Worm (Caenorhabditis elegans) whole organism, mixed stage, embryonic: Measurements from ENCODE around the gene kcc-1.

ENCODE experiments used
- M03D4.4 ChIP-seq: sonication (generic microtip); optimal IDR thresholded peaks from 2 replicates; lab custom pipeline; 2017; ENCODE audit warnings: mild to moderate bottlenecking, missing genetic modification characterization, missing compliant biosample characterization
- bed-3 ChIP-seq: fragments of 200-800 bp; sonication (Bioruptor generic); optimal IDR thresholded peaks from 3 replicates; lab custom pipeline; 2018; ENCODE audit warnings: mild to moderate bottlenecking, missing genetic modification characterization, moderate library complexity, missing compliant biosample characterization
- blmp-1 ChIP-seq: fragments of 150-350 bp; optimal IDR thresholded peaks from 2 replicates; lab custom pipeline; 2014; ENCODE audit warnings: missing biosample characterization, missing genetic modification characterization
- ceh-39 ChIP-seq: fragments of 150-350 bp; optimal IDR thresholded peaks from 2 replicates; lab custom pipeline; 2014; ENCODE audit warnings: missing biosample characterization, missing genetic modification characterization
- ceh-83 ChIP-seq: fragments of 200-800 bp; sonication (Bioruptor generic); optimal IDR thresholded peaks from 2 replicates; lab custom pipeline; 2018; ENCODE audit warnings: mild to moderate bottlenecking, missing genetic modification characterization, missing compliant biosample characterization
- ces-1 ChIP-seq: fragments of 150-350 bp; optimal IDR thresholded peaks from 2 replicates; lab custom pipeline; 2014; ENCODE audit warnings: missing biosample characterization, missing genetic modification reagents, missing genetic modification characterization
- cnd-1 ChIP-seq: fragments of 200-800 bp; sonication (Bioruptor generic); optimal IDR thresholded peaks from 2 replicates; lab custom pipeline; 2018; ENCODE audit warnings: mild to moderate bottlenecking, missing genetic modification characterization, missing compliant biosample characterization
- drap-1 ChIP-seq: fragments of 200-800 bp; sonication (Bioruptor generic); optimal IDR thresholded peaks from 3 replicates; lab custom pipeline; 2018; ENCODE audit warnings: mild to moderate bottlenecking, missing genetic modification characterization, missing compliant biosample characterization
- elt-1 ChIP-seq: sonication (generic microtip); optimal IDR thresholded peaks from 2 replicates; lab custom pipeline; 2017; ENCODE audit warnings: missing genetic modification characterization, mild to moderate bottlenecking, missing compliant biosample characterization, antibody characterized with exemption, moderate library complexity, borderline replicate concordance; ENCODE audit not compliant: insufficient read depth
- elt-3 ChIP-seq: fragments of 150-350 bp; optimal IDR thresholded peaks from 2 replicates; lab custom pipeline; 2014; ENCODE audit warnings: missing biosample characterization, missing genetic modification characterization
- flh-1 ChIP-seq: fragments of 200-800 bp; sonication (Bioruptor generic); optimal IDR thresholded peaks from 2 replicates; lab custom pipeline; 2018; ENCODE audit warnings: mild to moderate bottlenecking, missing genetic modification characterization, moderate library complexity, missing compliant biosample characterization
- ham-2 ChIP-seq: fragments of 200-800 bp; sonication (Bioruptor generic); optimal IDR thresholded peaks from 2 replicates; lab custom pipeline; 2018; ENCODE audit warnings: mild to moderate bottlenecking, missing genetic modification characterization, missing compliant biosample characterization
- hlh-1 ChIP-seq: fragments of 150-350 bp; optimal IDR thresholded peaks from 2 replicates; lab custom pipeline; 2014; ENCODE audit warnings: missing biosample characterization, missing genetic modification reagents, missing genetic modification characterization
- lin-13 ChIP-seq: fragments of 150-350 bp; optimal IDR thresholded peaks from 2 replicates; lab custom pipeline; 2014; ENCODE audit warnings: missing biosample characterization, missing genetic modification characterization
- lsy-2 ChIP-seq: fragments of 150-350 bp; optimal IDR thresholded peaks from 2 replicates; lab custom pipeline; 2014; ENCODE audit warnings: missing biosample characterization, missing genetic modification characterization
- mab-5 ChIP-seq: fragments of 150-350 bp; optimal IDR thresholded peaks from 2 replicates; lab custom pipeline; 2014; ENCODE audit warnings: missing biosample characterization, missing genetic modification characterization
- mep-1 ChIP-seq: fragments of 150-350 bp; optimal IDR thresholded peaks from 2 replicates; lab custom pipeline; 2017; ENCODE audit warnings: missing biosample characterization, missing genetic modification reagents, missing genetic modification characterization, inconsistent platforms
- nhr-12 ChIP-seq: fragments of 150-350 bp; optimal IDR thresholded peaks from 2 replicates; lab custom pipeline; 2014; ENCODE audit warnings: missing biosample characterization, missing genetic modification characterization
- nhr-28 ChIP-seq: fragments of 150-350 bp; optimal IDR thresholded peaks from 2 replicates; lab custom pipeline; 2014; ENCODE audit warnings: missing biosample characterization, missing genetic modification characterization
- nhr-76 ChIP-seq: sonication (generic microtip); optimal IDR thresholded peaks from 2 replicates; lab custom pipeline; 2017; ENCODE audit warnings: missing biosample characterization, missing genetic modification characterization
- pha-4 ChIP-seq: fragments of 150-350 bp; optimal IDR thresholded peaks from 2 replicates; lab custom pipeline; 2018; ENCODE audit warnings: missing biosample characterization, missing genetic modification reagents, missing genetic modification characterization
- sem-2 ChIP-seq: fragments of 200-800 bp; sonication (Bioruptor generic); optimal IDR thresholded peaks from 2 replicates; lab custom pipeline; 2018; ENCODE audit warnings: mild to moderate bottlenecking, missing genetic modification characterization, missing compliant biosample characterization
- snpc-4 ChIP-seq: fragments of 150-350 bp; optimal IDR thresholded peaks from 2 replicates; lab custom pipeline; 2014; ENCODE audit warnings: missing biosample characterization, missing genetic modification characterization
- sptf-1 ChIP-seq: sonication (generic microtip); optimal IDR thresholded peaks from 2 replicates; lab custom pipeline; 2017; ENCODE audit warnings: mild to moderate bottlenecking, missing genetic modification characterization, moderate library complexity, missing compliant biosample characterization
- unc-39 ChIP-seq: fragments of 150-350 bp; optimal IDR thresholded peaks from 2 replicates; lab custom pipeline; 2014; ENCODE audit warnings: missing biosample characterization, missing genetic modification characterization
- unc-62 ChIP-seq: fragments of 150-350 bp; optimal IDR thresholded peaks from 2 replicates; lab custom pipeline; 2014; ENCODE audit warnings: missing biosample characterization, missing genetic modification reagents, missing genetic modification characterization
- zip-8 ChIP-seq: fragments of 150-350 bp; optimal IDR thresholded peaks from 2 replicates; lab custom pipeline; 2014; ENCODE audit warnings: missing biosample characterization, missing genetic modification characterization
- ztf-11 ChIP-seq: fragments of 150-350 bp; optimal IDR thresholded peaks from 2 replicates; lab custom pipeline; 2014; ENCODE audit warnings: missing biosample characterization, missing genetic modification characterization

The kcc-1 gene

DNA sequence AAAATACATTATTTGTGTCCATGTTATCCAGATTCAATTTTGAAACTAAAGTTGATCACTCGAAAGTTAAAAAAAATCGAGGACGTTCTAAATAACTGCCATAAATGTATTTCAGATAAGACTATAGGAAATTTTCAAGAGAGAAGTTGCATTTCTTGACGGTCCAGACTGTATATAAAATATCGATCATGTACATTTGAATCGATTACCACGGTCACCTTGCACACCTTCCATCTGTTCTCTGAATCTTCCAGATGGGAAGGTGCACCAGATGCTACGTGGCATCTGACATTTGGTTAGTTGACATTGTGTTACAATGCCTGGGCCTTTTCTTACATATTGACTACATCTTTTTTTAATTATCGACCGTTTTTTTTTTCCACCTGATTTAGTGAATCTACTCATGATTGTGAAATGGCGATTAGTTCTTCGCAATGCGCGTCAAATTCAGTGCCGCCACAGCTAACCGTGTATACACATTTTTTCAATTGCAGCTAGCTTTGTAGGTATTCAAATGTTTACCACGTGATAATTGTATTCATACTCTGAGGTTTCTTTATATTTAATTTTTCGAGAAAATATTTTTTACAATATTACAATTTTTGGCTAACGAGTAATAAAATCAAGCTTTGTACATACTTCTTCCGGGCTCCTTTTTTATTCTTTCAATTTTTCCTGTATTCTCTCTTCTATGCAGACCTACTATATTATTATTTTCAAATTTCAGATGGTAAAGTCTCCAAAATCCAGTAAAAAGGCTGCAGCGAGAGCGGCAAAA lies 37.9 kb upstream of the kcc-1 start, which contains the start of gene skr-16:
TSS of gene skr-16 (plus strand) at position 728 of the 778 bp plus-strand sequence.
- TF ChIP-seq sptf-1 (tag; lab: Kevin White, UChicago), result no peak
- no peak for TF ChIP-seq drap-1 (GFP tag; lab: Kevin White, UChicago)
- no peak for TF ChIP-seq mab-5
- TF ChIP-seq zip-8 (tag; lab: Kevin White, UChicago), result no peak
- peak; percentile 29 for TF ChIP-seq lsy-2 (tag; lab: Kevin White, UChicago)
- peak; percentile 4 for TF ChIP-seq lin-13 (tag; lab: Kevin White, UChicago)
- peak; percentile 55 for TF ChIP-seq cnd-1
- no peak for TF ChIP-seq ces-1 (GFP tag; lab: Kevin White, UChicago)
- no peak for TF ChIP-seq sem-2 (GFP tag; lab: Kevin White, UChicago)
- no peak for TF ChIP-seq ham-2
- no peak for TF ChIP-seq mep-1
- TF ChIP-seq ceh-39 (tag; lab: Kevin White, UChicago), result peak; percentile 56

- no peak for TF ChIP-seq drap-1 (GFP tag; lab: Kevin White, UChicago)
- TF ChIP-seq ceh-83 (GFP tag; lab: Kevin White, UChicago), result no peak
- no peak for TF ChIP-seq unc-39 (tag; lab: Kevin White, UChicago)
- TF ChIP-seq pha-4 (tag; lab: Kevin White, UChicago), result no peak
- no peak for TF ChIP-seq bed-3
- no peak for TF ChIP-seq unc-62 (GFP tag; lab: Kevin White, UChicago)
- TF ChIP-seq M03D4.4, result no peak
- TF ChIP-seq sptf-1 (tag; lab: Kevin White, UChicago), result no peak
- no peak for TF ChIP-seq nhr-28 (tag; lab: Kevin White, UChicago)
- TF ChIP-seq lin-13 (tag; lab: Kevin White, UChicago), result no peak
These were observed 34.8 kb upstream of the kcc-1 start, which contains the start of gene str-220 for ce11 chrIV:7171222-7171621. Gene str-220 (minus strand): TSS chrIV:7171322.

DNA sequence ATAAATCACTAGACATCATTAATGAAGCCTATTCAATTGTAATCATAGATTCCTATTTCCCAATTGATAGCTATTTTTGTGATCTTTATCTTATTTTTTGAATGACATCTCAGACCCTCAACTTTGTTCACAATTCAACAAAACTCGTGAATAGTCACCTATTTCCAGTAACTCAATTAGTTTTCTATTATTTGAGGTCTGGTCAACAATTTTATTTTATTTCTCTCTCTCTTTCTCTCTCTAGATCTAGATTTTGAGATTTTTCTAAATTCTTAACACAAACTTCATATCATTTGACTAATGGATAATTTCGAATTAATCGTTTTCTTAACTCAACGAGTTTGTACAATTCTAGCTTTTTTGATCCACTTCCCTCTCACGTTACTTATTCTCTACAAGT lies 32.6 kb upstream of the kcc-1 start, which contains the start of gene str-1:
TSS of gene str-1 (plus strand) at position 301 of the 400 bp plus-strand sequence.
- TF ChIP-seq blmp-1 (tag; lab: Kevin White, UChicago), result no peak
- no peak for TF ChIP-seq pha-4 (tag; lab: Kevin White, UChicago)
- TF ChIP-seq ztf-11, result no peak

DNA sequence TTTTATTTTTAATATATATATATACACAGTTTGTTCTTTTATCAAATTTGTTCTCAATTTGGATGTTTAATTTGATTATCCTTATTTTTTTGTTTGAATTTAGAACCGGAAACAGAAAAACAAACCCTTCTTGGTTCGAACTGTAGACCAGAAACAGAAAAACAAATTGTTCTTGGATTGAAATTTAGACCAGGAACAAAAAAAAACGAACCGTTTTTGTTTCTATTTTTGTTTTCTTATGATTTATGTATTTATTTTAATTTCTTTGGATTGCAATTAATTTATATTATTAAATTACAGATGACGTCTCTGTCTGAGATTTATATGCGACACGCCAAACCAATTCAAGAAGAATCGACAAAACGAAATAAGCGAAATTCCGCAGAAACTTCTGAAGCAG lies 30.7 kb upstream of the kcc-1 start, which contains the start of gene C42D4.19:
TSS of gene C42D4.19 (plus strand) at position 301 of the 400 bp plus-strand sequence.
- TF ChIP-seq hlh-1, result no peak
- no peak for TF ChIP-seq blmp-1 (tag; lab: Kevin White, UChicago)
- TF ChIP-seq flh-1 (GFP tag; lab: Kevin White, UChicago), result no peak
- TF ChIP-seq, all 35 proteins: peak for 0

DNA sequence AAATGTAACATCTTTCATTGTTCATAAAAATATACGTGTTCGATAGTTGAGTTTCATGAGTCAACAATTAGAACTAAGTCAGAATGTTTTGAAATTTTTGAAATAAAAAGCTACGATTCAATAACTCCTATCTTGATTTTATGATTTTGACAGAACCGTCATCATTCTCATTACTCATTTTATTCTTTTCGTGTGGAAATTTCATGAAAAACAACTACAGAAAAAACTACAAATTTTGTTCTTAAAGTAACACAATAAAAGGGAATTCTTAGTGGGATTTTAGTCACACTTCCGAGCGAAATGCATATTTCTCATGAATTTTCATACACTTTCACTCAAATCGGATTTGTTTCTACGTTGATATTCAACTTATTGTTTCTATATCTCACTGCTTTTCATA lies 29.2 kb upstream of the kcc-1 start, which contains the start of gene str-44:
TSS of gene str-44 (plus strand) at position 301 of the 400 bp plus-strand sequence.
- no peak for TF ChIP-seq hlh-1
- no peak for TF ChIP-seq elt-3 (tag; lab: Kevin White, UChicago)
- no peak for TF ChIP-seq ham-2
- TF ChIP-seq nhr-12 (tag; lab: Kevin White, UChicago), result no peak
- no peak for TF ChIP-seq sptf-1 (tag; lab: Kevin White, UChicago)
- no peak for TF ChIP-seq flh-1 (GFP tag; lab: Kevin White, UChicago)
- TF ChIP-seq cnd-1, result no peak
- no peak for TF ChIP-seq blmp-1 (tag; lab: Kevin White, UChicago)
- no peak for TF ChIP-seq drap-1 (GFP tag; lab: Kevin White, UChicago)
- TF ChIP-seq sem-2 (GFP tag; lab: Kevin White, UChicago), result no peak
- no peak for TF ChIP-seq ceh-39 (tag; lab: Kevin White, UChicago)
- TF ChIP-seq M03D4.4, result no peak
- TF ChIP-seq ceh-83 (GFP tag; lab: Kevin White, UChicago), result no peak
- TF ChIP-seq lin-13 (tag; lab: Kevin White, UChicago), result no peak
- TF ChIP-seq nhr-76, result no peak
- TF ChIP-seq nhr-28 (tag; lab: Kevin White, UChicago), result no peak
- no peak for TF ChIP-seq lsy-2 (tag; lab: Kevin White, UChicago)

ce11 chrIV:7178942-7179341 lies 27.1 kb upstream of the kcc-1 start, which contains the start of gene C42D4.3:
Gene C42D4.3 (plus strand): TSS chrIV:7179239.
- TF ChIP-seq elt-1 (tag; lab: Kevin White, UChicago) (no peak), unc-39 (tag; lab: Kevin White, UChicago) (no peak), M03D4.4 (no peak), ceh-83 (GFP tag; lab: Kevin White, UChicago) (no peak), snpc-4 (tag; lab: Kevin White, UChicago) (no peak), blmp-1 (tag; lab: Kevin White, UChicago) (no peak), ces-1 (GFP tag; lab: Kevin White, UChicago) (no peak)
- TF ChIP-seq, all 35 proteins: peak for 0
